Fruit fly (Drosophila melanogaster) whole organism, embryonic: ENCODE measurements around the gene mAChR-B.

Experiments
- Awh ChIP-seq: fragments of 200-800 bp; sonication (Bioruptor generic); IDR thresholded peaks from 2 replicates; pipeline ENCODE4, ENCODE4 v1.3.6; 2022; ENCODE audit warnings: missing biosample characterization, missing genetic modification characterization
- CG10366 ChIP-seq: fragments of 200-800 bp; sonication (Bioruptor generic); IDR thresholded peaks from 2 replicates; pipeline ENCODE4 v1.3.6; 2022; ENCODE audit warnings: missing biosample characterization, missing genetic modification characterization
- CG11456 ChIP-seq: fragments of 200-800 bp; sonication (Bioruptor generic); IDR thresholded peaks from 3 replicates; pipeline ENCODE4 v1.3.6; 2022; ENCODE audit warnings: missing biosample characterization, missing genetic modification characterization
- CG12236 ChIP-seq: fragments of 200-800 bp; sonication (Bioruptor generic); optimal IDR thresholded peaks from 2 replicates; lab custom pipeline; 2016; ENCODE audit warnings: missing biosample characterization, missing genetic modification characterization
- CG12942 ChIP-seq: fragments of 200-800 bp; sonication (Bioruptor generic); optimal IDR thresholded peaks from 3 replicates; lab custom pipeline; 2016; ENCODE audit warnings: missing biosample characterization, missing genetic modification characterization
- CG15696 ChIP-seq: fragments of 200-800 bp; sonication (Bioruptor generic); optimal IDR thresholded peaks from 2 replicates; lab custom pipeline; 2019; ENCODE audit warnings: missing biosample characterization, mild to moderate bottlenecking, missing genetic modification characterization, moderate library complexity
- CG16815 ChIP-seq: fragments of 200-800 bp; sonication (Bioruptor generic); optimal IDR thresholded peaks from 3 replicates; lab custom pipeline; 2017; ENCODE audit warnings: missing biosample characterization, mild to moderate bottlenecking, missing genetic modification characterization
- CG18619 ChIP-seq: fragments of 200-800 bp; sonication (Bioruptor generic); optimal IDR thresholded peaks from 3 replicates; lab custom pipeline; 2017; ENCODE audit warnings: missing biosample characterization, mild to moderate bottlenecking, missing genetic modification characterization
- CG2678 ChIP-seq: fragments of 200-800 bp; sonication (Bioruptor generic); optimal IDR thresholded peaks from 3 replicates; lab custom pipeline; 2019; ENCODE audit warnings: missing biosample characterization, mild to moderate bottlenecking, missing genetic modification characterization, moderate library complexity
- CG2889 ChIP-seq: fragments of 200-800 bp; sonication (Bioruptor generic); IDR thresholded peaks from 3 replicates; pipeline ENCODE4 v1.3.6; 2022; ENCODE audit warnings: missing biosample characterization, missing genetic modification characterization
- CG33557 ChIP-seq: fragments of 200-800 bp; sonication (Bioruptor generic); optimal IDR thresholded peaks from 2 replicates; lab custom pipeline; 2019; ENCODE audit warnings: missing biosample characterization, mild to moderate bottlenecking, missing genetic modification characterization, moderate library complexity
- CG4328 ChIP-seq: fragments of 200-800 bp; sonication (Bioruptor generic); optimal IDR thresholded peaks from 3 replicates; lab custom pipeline; 2017; ENCODE audit warnings: missing biosample characterization, missing genetic modification reagents, missing genetic modification characterization
- CG4424 ChIP-seq: fragments of 200-800 bp; sonication (Bioruptor generic); optimal IDR thresholded peaks from 3 replicates; lab custom pipeline; 2016; ENCODE audit warnings: missing biosample characterization, missing genetic modification characterization
- CG5180 ChIP-seq: fragments of 200-800 bp; sonication (Bioruptor generic); optimal IDR thresholded peaks from 3 replicates; lab custom pipeline; 2017; ENCODE audit warnings: missing biosample characterization, missing genetic modification characterization, mild to moderate bottlenecking, moderate library complexity, missing genetic modification reagents
- CG6272 ChIP-seq: fragments of 200-800 bp; sonication (Bioruptor generic); IDR thresholded peaks from 2 replicates; pipeline ENCODE4 v1.3.6; 2022; ENCODE audit warnings: missing biosample characterization, missing genetic modification characterization
- CG6813 ChIP-seq: fragments of 200-800 bp; sonication (Bioruptor generic); optimal IDR thresholded peaks from 2 replicates; lab custom pipeline; 2017; ENCODE audit warnings: missing biosample characterization, missing genetic modification characterization, mild to moderate bottlenecking, moderate library complexity, missing genetic modification reagents
- CG6854 ChIP-seq: fragments of 200-800 bp; sonication (Bioruptor generic); optimal IDR thresholded peaks from 3 replicates; lab custom pipeline; 2017; ENCODE audit warnings: missing biosample characterization, mild to moderate bottlenecking, missing genetic modification characterization
- CG8281 ChIP-seq: fragments of 200-800 bp; sonication (Bioruptor generic); optimal IDR thresholded peaks from 2 replicates; lab custom pipeline; 2018; ENCODE audit warnings: missing biosample characterization, mild to moderate bottlenecking, missing genetic modification characterization, moderate library complexity
- CG8388 ChIP-seq: fragments of 200-800 bp; sonication (Bioruptor generic); optimal IDR thresholded peaks from 2 replicates; lab custom pipeline; 2019; ENCODE audit warnings: missing biosample characterization, mild to moderate bottlenecking, missing genetic modification characterization, moderate library complexity
- CG8765 ChIP-seq: fragments of 200-800 bp; sonication (Bioruptor generic); IDR thresholded peaks from 2 replicates; pipeline ENCODE4 v1.3.6; 2022; ENCODE audit warnings: missing biosample characterization, missing genetic modification characterization
- CG8924 ChIP-seq: fragments of 200-800 bp; optimal IDR thresholded peaks from 3 replicates; lab custom pipeline; 2019; ENCODE audit warnings: missing biosample characterization, mild to moderate bottlenecking, missing genetic modification characterization, moderate library complexity
- CG9932 ChIP-seq: fragments of 200-800 bp; sonication (Bioruptor generic); IDR thresholded peaks from 2 replicates; pipeline ENCODE4 v1.3.6; 2022; ENCODE audit warnings: missing biosample characterization, missing genetic modification characterization
- CrebB ChIP-seq: fragments of 200-800 bp; sonication (Bioruptor generic); optimal IDR thresholded peaks from 3 replicates; lab custom pipeline; 2018; ENCODE audit warnings: missing biosample characterization, mild to moderate bottlenecking, missing genetic modification characterization
- D19B ChIP-seq: fragments of 200-800 bp; sonication (Bioruptor generic); optimal IDR thresholded peaks from 2 replicates; lab custom pipeline; 2017; ENCODE audit warnings: missing biosample characterization, mild to moderate bottlenecking, missing genetic modification characterization
- Fer2 ChIP-seq: fragments of 200-800 bp; sonication (Bioruptor generic); optimal IDR thresholded peaks from 2 replicates; lab custom pipeline; 2018; ENCODE audit warnings: missing biosample characterization, mild to moderate bottlenecking, missing genetic modification characterization, moderate library complexity
- Gug ChIP-seq: fragments of 200-800 bp; sonication (Bioruptor generic); IDR thresholded peaks from 4 replicates; pipeline ENCODE4 v1.3.6; 2022; ENCODE audit warnings: missing biosample characterization, missing genetic modification characterization
- MTF-1 ChIP-seq: fragments of 200-800 bp; sonication (Bioruptor generic); optimal IDR thresholded peaks from 2 replicates; lab custom pipeline; 2018; ENCODE audit warnings: missing biosample characterization, mild to moderate bottlenecking, missing genetic modification characterization, borderline replicate concordance
- NK7.1 ChIP-seq: fragments of 200-800 bp; sonication (Bioruptor generic); optimal IDR thresholded peaks from 3 replicates; lab custom pipeline; 2016; ENCODE audit warnings: missing biosample characterization, missing genetic modification characterization
- Xrp1 ChIP-seq: fragments of 200-800 bp; sonication (Bioruptor generic); IDR thresholded peaks from 2 replicates; pipeline ENCODE4 v1.3.6; 2022; ENCODE audit warnings: missing biosample characterization, missing genetic modification characterization
- az2 ChIP-seq: fragments of 200-800 bp; sonication (Bioruptor generic); optimal IDR thresholded peaks from 3 replicates; lab custom pipeline; 2016; ENCODE audit warnings: missing biosample characterization, missing genetic modification characterization
- bab2 ChIP-seq: fragments of 200-800 bp; sonication (Bioruptor generic); optimal IDR thresholded peaks from 2 replicates; lab custom pipeline; 2016; ENCODE audit warnings: missing biosample characterization, missing genetic modification characterization
- bigmax ChIP-seq: fragments of 200-800 bp; sonication (Bioruptor generic); optimal IDR thresholded peaks from 2 replicates; lab custom pipeline; 2018; ENCODE audit warnings: missing biosample characterization, mild to moderate bottlenecking, missing genetic modification characterization
- crol ChIP-seq: fragments of 200-800 bp; sonication (Bioruptor generic); IDR thresholded peaks from 2 replicates; pipeline ENCODE4 v1.3.6; 2022; ENCODE audit warnings: missing biosample characterization, missing genetic modification characterization
- fd3F ChIP-seq: fragments of 200-800 bp; sonication (Bioruptor generic); optimal IDR thresholded peaks from 2 replicates; lab custom pipeline; 2018; ENCODE audit warnings: missing biosample characterization, mild to moderate bottlenecking, missing genetic modification characterization, moderate library complexity
- ftz-f1 ChIP-seq: fragments of 200-800 bp; sonication (Bioruptor generic); optimal IDR thresholded peaks from 2 replicates; lab custom pipeline; 2016; ENCODE audit warnings: missing biosample characterization, missing genetic modification characterization
- gcm ChIP-seq: fragments of 200-800 bp; sonication (Bioruptor generic); optimal IDR thresholded peaks from 2 replicates; lab custom pipeline; 2019; ENCODE audit warnings: missing biosample characterization, mild to moderate bottlenecking, missing genetic modification characterization, moderate library complexity
- grau ChIP-seq: fragments of 200-800 bp; optimal IDR thresholded peaks from 3 replicates; lab custom pipeline; 2019; ENCODE audit warnings: missing biosample characterization, mild to moderate bottlenecking, missing genetic modification characterization, moderate library complexity
- hth ChIP-seq: fragments of >200 bp; optimal IDR thresholded peaks from 2 replicates; lab custom pipeline; 2017; ENCODE audit warnings: inconsistent platforms
- jing ChIP-seq: fragments of 200-800 bp; sonication (Bioruptor generic); optimal IDR thresholded peaks from 2 replicates; lab custom pipeline; 2018; ENCODE audit warnings: missing biosample characterization, mild to moderate bottlenecking, missing genetic modification characterization
- ken ChIP-seq: fragments of 200-800 bp; sonication (Bioruptor generic); IDR thresholded peaks from 3 replicates; pipeline ENCODE4 v1.3.6; 2022; ENCODE audit warnings: missing biosample characterization, missing genetic modification characterization
- klu ChIP-seq: fragments of 200-800 bp; sonication (Bioruptor generic); IDR thresholded peaks from 2 replicates; pipeline ENCODE4 v1.3.6; 2022; ENCODE audit warnings: missing biosample characterization, missing genetic modification characterization
- repo ChIP-seq: fragments of 200-800 bp; sonication (Bioruptor generic); optimal IDR thresholded peaks from 2 replicates; lab custom pipeline; 2016; ENCODE audit warnings: missing biosample characterization, missing genetic modification characterization
- run ChIP-seq: fragments of 200-800 bp; sonication (Bioruptor generic); optimal IDR thresholded peaks from 3 replicates; lab custom pipeline; 2018; ENCODE audit warnings: missing biosample characterization, mild to moderate bottlenecking, missing genetic modification characterization
- sc ChIP-seq, 3 experiments: fragments of >200 bp in 2 of 3; fragments of 200-800 bp in 1 of 3; sonication (Bioruptor generic) in 1 of 3; optimal IDR thresholded peaks; 2 replicates in 2 of 3; 3 replicates in 1 of 3; lab custom pipeline; 2017; ENCODE audit warnings: mild to moderate bottlenecking in 1 of 3, missing biosample characterization in 1 of 3, missing genetic modification characterization in 1 of 3, missing genetic modification reagents in 1 of 3
- seq ChIP-seq: fragments of 200-800 bp; sonication (Bioruptor generic); IDR thresholded peaks from 2 replicates; pipeline ENCODE4 v1.3.6; 2022; ENCODE audit warnings: missing biosample characterization, missing genetic modification characterization
- stc ChIP-seq: fragments of 200-800 bp; sonication (Bioruptor generic); IDR thresholded peaks from 2 replicates; pipeline ENCODE4 v1.3.6; 2022; ENCODE audit warnings: missing biosample characterization, missing genetic modification characterization
- trh ChIP-seq: fragments of 200-800 bp; sonication (Bioruptor generic); optimal IDR thresholded peaks from 2 replicates; lab custom pipeline; 2016; ENCODE audit warnings: missing biosample characterization, missing genetic modification characterization
- vnd ChIP-seq: fragments of 200-800 bp; sonication (Bioruptor generic); IDR thresholded peaks from 3 replicates; pipeline ENCODE4 v1.3.6; 2022; ENCODE audit warnings: missing biosample characterization, missing genetic modification characterization; ENCODE audit not compliant: partially characterized antibody
- wor ChIP-seq: fragments of 200-800 bp; sonication (Bioruptor generic); IDR thresholded peaks from 2 replicates; pipeline ENCODE4 v1.3.6; 2022; ENCODE audit warnings: missing biosample characterization, missing genetic modification characterization
- zfh1 ChIP-seq: fragments of 200-800 bp; sonication (Bioruptor generic); IDR thresholded peaks from 3 replicates; pipeline ENCODE4 v1.3.6; 2022; ENCODE audit warnings: missing biosample characterization, missing genetic modification characterization

mAChR-B gene

DNA sequence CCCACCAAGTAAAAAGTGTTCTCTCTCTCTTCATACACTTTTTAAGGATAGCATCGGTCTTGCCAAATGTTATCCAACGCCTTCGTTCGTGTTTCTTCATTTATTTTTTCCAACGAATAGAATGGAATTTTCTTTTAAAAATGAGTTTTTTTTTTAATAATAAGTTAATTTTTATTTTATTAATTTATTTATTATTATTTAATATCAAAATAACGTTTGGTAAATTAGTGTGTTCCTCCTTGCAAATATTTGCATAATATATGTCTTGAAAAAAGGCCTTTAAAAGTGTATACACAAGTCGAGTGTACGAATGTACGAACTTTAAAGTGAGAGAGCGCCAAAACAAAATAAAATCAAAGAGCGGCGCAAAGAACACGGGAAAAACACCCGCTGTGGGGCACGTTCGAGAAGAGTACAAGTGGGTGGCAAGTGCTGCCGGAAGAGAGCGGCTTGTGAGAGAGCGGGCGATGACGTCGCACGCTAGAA, 31.8 kb upstream of the mAChR-B start (continued):
- TF ChIP-seq sc (optimal IDR thresholded peaks at IDR 0.05; lab: Kevin White, UChicago): no peak
- TF ChIP-seq sc (GFP tag; optimal IDR thresholded peaks at IDR 0.05; lab: Kevin White, UChicago): peak; percentile 86
- peak; percentile 71 for TF ChIP-seq CG4424
- TF ChIP-seq CG2678 (tag; lab: Kevin White, UChicago): peak; percentile 95
- TF ChIP-seq zfh1 (GFP tag; lab: Robert Waterston, UW): 0 out of 3 replicates have a peak, but pooled peaks have one; percentile 50
- TF ChIP-seq CG9932 (GFP tag; lab: Robert Waterston, UW): peak; percentile 73
- TF ChIP-seq Awh (GFP tag; lab: Robert Waterston, UW): peak; percentile 61
- peak; percentile 8 for TF ChIP-seq MTF-1 (GFP tag; lab: Kevin White, UChicago)
- TF ChIP-seq CG6854 (GFP tag; lab: Kevin White, UChicago): peak; percentile 80
- peak; percentile 90 for TF ChIP-seq run
- peak; percentile 64 for TF ChIP-seq CG4328 (GFP tag; lab: Kevin White, UChicago)
- peak; percentile 48 for TF ChIP-seq CG16815 (GFP tag; lab: Kevin White, UChicago)
- peak; percentile 76 for TF ChIP-seq CG33557 (GFP tag; lab: Kevin White, UChicago)
- peak; percentile 68 for TF ChIP-seq CG8281 (tag; lab: Kevin White, UChicago)
- TF ChIP-seq D19B: peak; percentile 19
- peak; percentile 94 for TF ChIP-seq CG8388 (GFP tag; lab: Kevin White, UChicago)
- peak; percentile 27 for TF ChIP-seq NK7.1 (GFP tag; lab: Kevin White, UChicago)
- TF ChIP-seq CG5180 (GFP tag; lab: Kevin White, UChicago): peak; percentile 40
- no peak for TF ChIP-seq repo
- TF ChIP-seq wor (GFP tag; lab: Robert Waterston, UW): peak; percentile 81
- TF ChIP-seq CG6813: peak; percentile 74
- peak; percentile 16 for TF ChIP-seq CG15696 (tag; lab: Kevin White, UChicago)
- peak; percentile 2; the same call in 1 of the 4 replicates for TF ChIP-seq Gug
- TF ChIP-seq gcm (GFP tag; lab: Kevin White, UChicago): peak; percentile 93
- no peak for TF ChIP-seq ftz-f1
- TF ChIP-seq crol (GFP tag; lab: Robert Waterston, UW): no peak
- TF ChIP-seq ken (GFP tag; lab: Robert Waterston, UW): peak; percentile 75; the same call in 2 of the 3 replicates
- no peak for TF ChIP-seq hth (lab: Kevin White, UChicago)
- TF ChIP-seq CG18619 (GFP tag; lab: Kevin White, UChicago): peak; percentile 93
- TF ChIP-seq CG8765 (GFP tag; lab: Robert Waterston, UW): no peak
- peak; percentile 70 for TF ChIP-seq Fer2
- peak; percentile 81 for TF ChIP-seq CG12942 (GFP tag; lab: Kevin White, UChicago)
- TF ChIP-seq CG8924: peak; percentile 94
- no peak for TF ChIP-seq bigmax (GFP tag; lab: Kevin White, UChicago)
- peak; percentile 49 for TF ChIP-seq stc (GFP tag; lab: Robert Waterston, UW)
- TF ChIP-seq fd3F: peak; percentile 88
- TF ChIP-seq CG11456 (GFP tag; lab: Robert Waterston, UW): 0 out of 3 replicates have a peak, but pooled peaks have one; percentile 67
- peak; percentile 72 for TF ChIP-seq Xrp1 (GFP tag; lab: Robert Waterston, UW)
- TF ChIP-seq klu (GFP tag; lab: Robert Waterston, UW): peak; percentile 15; the same call in 1 of the 2 replicates
- peak; percentile 50 for TF ChIP-seq seq
- TF ChIP-seq jing: peak; percentile 5
- TF ChIP-seq bab2 (GFP tag; lab: Kevin White, UChicago): peak; percentile 6
- no peak for TF ChIP-seq CG6272 (GFP tag; lab: Robert Waterston, UW)
- peak; percentile 87 for TF ChIP-seq az2 (GFP tag; lab: Kevin White, UChicago)
- no peak for TF ChIP-seq CG12236 (GFP tag; lab: Kevin White, UChicago)
- TF ChIP-seq grau (tag; lab: Kevin White, UChicago): peak; percentile 91
- TF ChIP-seq trh (GFP tag; lab: Kevin White, UChicago): peak; percentile 43
- TF ChIP-seq CG2889 (GFP tag; lab: Robert Waterston, UW): 0 out of 3 replicates have a peak, but pooled peaks have one; percentile 13
- TF ChIP-seq CrebB: peak; percentile 49
- TF ChIP-seq CG10366: peak; percentile 81
- TF ChIP-seq vnd (GFP tag; lab: Robert Waterston, UW): no peak
